Worm (Caenorhabditis elegans) whole organism, L2 larva: ENCODE results near the gene yif-1.
A peak's percentile ranks its signal among the peaks of the same experiment; 100 is the strongest.

Experiments
- C34F6.9 ChIP-seq: fragments of 150-350 bp; optimal IDR thresholded peaks from 2 replicates; lab custom pipeline; 2014; ENCODE audit warnings: missing biosample characterization, missing genetic modification characterization
- F13H6.1 ChIP-seq: sonication (generic microtip); optimal IDR thresholded peaks from 2 replicates; lab custom pipeline; 2016; ENCODE audit warnings: missing genetic modification characterization, missing compliant biosample characterization
- R02D3.7 ChIP-seq: fragments of 150-350 bp; optimal IDR thresholded peaks from 2 replicates; lab custom pipeline; 2014; ENCODE audit warnings: missing biosample characterization, missing genetic modification characterization
- Y55F3AM.14 ChIP-seq: fragments of 200-800 bp; sonication (Bioruptor generic); optimal IDR thresholded peaks from 2 replicates; lab custom pipeline; 2018; ENCODE audit warnings: mild to moderate bottlenecking, missing genetic modification characterization, missing compliant biosample characterization
- ZK546.5 ChIP-seq: sonication (generic microtip); optimal IDR thresholded peaks from 2 replicates; lab custom pipeline; 2017; ENCODE audit warnings: missing biosample characterization, missing genetic modification characterization
- alr-1 ChIP-seq: fragments of 150-350 bp; optimal IDR thresholded peaks from 2 replicates; lab custom pipeline; 2014; ENCODE audit warnings: missing biosample characterization, missing genetic modification characterization
- aly-2 ChIP-seq: fragments of 150-350 bp; optimal IDR thresholded peaks from 2 replicates; lab custom pipeline; 2014; ENCODE audit warnings: missing biosample characterization, missing genetic modification characterization
- ama-1 ChIP-seq: fragments of 150-350 bp; optimal IDR thresholded peaks from 2 replicates; lab custom pipeline; 2018; ENCODE audit warnings: inconsistent platforms
- blmp-1 ChIP-seq: sonication (generic microtip); optimal IDR thresholded peaks from 2 replicates; lab custom pipeline; 2017; ENCODE audit warnings: missing genetic modification characterization, mild to moderate bottlenecking, missing compliant biosample characterization, antibody characterized with exemption, moderate library complexity; ENCODE audit not compliant: insufficient read depth
- ceh-16 ChIP-seq: fragments of 150-350 bp; optimal IDR thresholded peaks from 2 replicates; lab custom pipeline; 2014; ENCODE audit warnings: missing biosample characterization, missing genetic modification characterization
- ceh-82 ChIP-seq: fragments of 150-350 bp; optimal IDR thresholded peaks from 2 replicates; lab custom pipeline; 2014; ENCODE audit warnings: missing biosample characterization, missing genetic modification characterization
- crh-2 ChIP-seq: sonication (generic microtip); optimal IDR thresholded peaks from 2 replicates; lab custom pipeline; 2017; ENCODE audit warnings: missing biosample characterization, missing genetic modification characterization
- dmd-4 ChIP-seq: sonication (generic microtip); optimal IDR thresholded peaks from 2 replicates; lab custom pipeline; 2017; ENCODE audit warnings: missing biosample characterization, missing genetic modification characterization
- egl-27 ChIP-seq: sonication (generic microtip); optimal IDR thresholded peaks from 3 replicates; lab custom pipeline; 2017; ENCODE audit warnings: missing biosample characterization, missing genetic modification reagents, missing genetic modification characterization
- elt-1 ChIP-seq: fragments of 150-350 bp; optimal IDR thresholded peaks from 2 replicates; lab custom pipeline; 2014; ENCODE audit warnings: missing biosample characterization, missing genetic modification characterization
- elt-3 ChIP-seq: sonication (generic microtip); optimal IDR thresholded peaks from 2 replicates; lab custom pipeline; 2017; ENCODE audit warnings: missing biosample characterization, missing genetic modification characterization
- fos-1 ChIP-seq: fragments of 150-350 bp; optimal IDR thresholded peaks from 2 replicates; lab custom pipeline; 2014; ENCODE audit warnings: missing biosample characterization, missing genetic modification characterization
- gmeb-1 ChIP-seq: fragments of 150-350 bp; optimal IDR thresholded peaks from 2 replicates; lab custom pipeline; 2014; ENCODE audit warnings: missing biosample characterization, missing genetic modification characterization
- lin-11 ChIP-seq: fragments of 150-350 bp; sonication (generic microtip); optimal IDR thresholded peaks from 2 replicates; lab custom pipeline; 2014; ENCODE audit warnings: missing biosample characterization, missing genetic modification characterization, inconsistent platforms, mixed read lengths
- lin-13 ChIP-seq: fragments of 150-350 bp; optimal IDR thresholded peaks from 2 replicates; lab custom pipeline; 2014; ENCODE audit warnings: missing biosample characterization, missing genetic modification reagents, missing genetic modification characterization
- lin-39 ChIP-seq: fragments of 150-350 bp; optimal IDR thresholded peaks from 2 replicates; lab custom pipeline; 2014; ENCODE audit warnings: missing biosample characterization, missing genetic modification reagents, missing genetic modification characterization
- lsy-2 ChIP-seq, 2 experiments: fragments of 150-350 bp in 1 of 2; sonication (generic microtip) in 1 of 2; optimal IDR thresholded peaks; 2 replicates each; lab custom pipeline; 2014 to 2017; ENCODE audit warnings: missing biosample characterization in 2 of 2, missing genetic modification characterization in 2 of 2
- mab-5 ChIP-seq: fragments of 150-350 bp; optimal IDR thresholded peaks from 2 replicates; lab custom pipeline; 2014; ENCODE audit warnings: missing biosample characterization, missing genetic modification characterization
- mbf-1 ChIP-seq: sonication (generic microtip); optimal IDR thresholded peaks from 2 replicates; lab custom pipeline; 2017; ENCODE audit warnings: missing biosample characterization, missing genetic modification characterization
- mdl-1 ChIP-seq, 2 experiments: fragments of 150-350 bp in 1 of 2; sonication (generic microtip) in 1 of 2; optimal IDR thresholded peaks; 2 replicates each; lab custom pipeline; 2017; ENCODE audit warnings: missing biosample characterization in 2 of 2, missing genetic modification characterization in 2 of 2
- nhr-10 ChIP-seq: sonication (generic microtip); optimal IDR thresholded peaks from 2 replicates; lab custom pipeline; 2017; ENCODE audit warnings: missing biosample characterization, missing genetic modification characterization
- nhr-11 ChIP-seq: fragments of 150-350 bp; optimal IDR thresholded peaks from 2 replicates; lab custom pipeline; 2014; ENCODE audit warnings: missing biosample characterization, missing genetic modification characterization
- nhr-12 ChIP-seq: fragments of 150-350 bp; optimal IDR thresholded peaks from 2 replicates; lab custom pipeline; 2014; ENCODE audit warnings: missing biosample characterization, missing genetic modification characterization
- nhr-129 ChIP-seq: fragments of 150-350 bp; optimal IDR thresholded peaks from 2 replicates; lab custom pipeline; 2014; ENCODE audit warnings: missing biosample characterization, missing genetic modification characterization
- nhr-21 ChIP-seq: fragments of 150-350 bp; optimal IDR thresholded peaks from 2 replicates; lab custom pipeline; 2014; ENCODE audit warnings: missing biosample characterization, missing genetic modification characterization
- nhr-23 ChIP-seq: fragments of 150-350 bp; optimal IDR thresholded peaks from 2 replicates; lab custom pipeline; 2014; ENCODE audit warnings: missing biosample characterization, missing genetic modification reagents, missing genetic modification characterization
- nhr-25 ChIP-seq: fragments of 150-350 bp; sonication (generic microtip); optimal IDR thresholded peaks from 3 replicates; lab custom pipeline; 2014; ENCODE audit warnings: missing biosample characterization, missing genetic modification characterization
- nhr-6 ChIP-seq: fragments of 150-350 bp; optimal IDR thresholded peaks from 2 replicates; lab custom pipeline; 2014; ENCODE audit warnings: missing biosample characterization, missing genetic modification characterization
- nhr-77 ChIP-seq: fragments of 150-350 bp; optimal IDR thresholded peaks from 2 replicates; lab custom pipeline; 2014; ENCODE audit warnings: missing biosample characterization, missing genetic modification characterization
- peb-1 ChIP-seq: fragments of 150-350 bp; optimal IDR thresholded peaks from 2 replicates; lab custom pipeline; 2014; ENCODE audit warnings: missing biosample characterization, missing genetic modification characterization
- sem-4 ChIP-seq: fragments of 150-350 bp; optimal IDR thresholded peaks from 2 replicates; lab custom pipeline; 2014; ENCODE audit warnings: missing biosample characterization, missing genetic modification reagents, missing genetic modification characterization
- skn-1 ChIP-seq: sonication (generic microtip); optimal IDR thresholded peaks from 2 replicates; lab custom pipeline; 2017; ENCODE audit warnings: missing biosample characterization, missing genetic modification characterization
- sma-3 ChIP-seq: sonication (generic microtip); optimal IDR thresholded peaks from 2 replicates; lab custom pipeline; 2016; ENCODE audit warnings: missing genetic modification reagents, missing genetic modification characterization, missing compliant biosample characterization
- sma-9 ChIP-seq, 2 experiments: fragments of 150-350 bp in 1 of 2; sonication (generic microtip) in 1 of 2; optimal IDR thresholded peaks; 2 replicates each; lab custom pipeline; 2014 to 2016; ENCODE audit warnings: missing genetic modification characterization in 2 of 2, mild to moderate bottlenecking in 1 of 2, missing biosample characterization in 1 of 2, missing compliant biosample characterization in 1 of 2, missing genetic modification reagents in 1 of 2, moderate library complexity in 1 of 2
- snpc-4 ChIP-seq: fragments of 150-350 bp; optimal IDR thresholded peaks from 2 replicates; lab custom pipeline; 2014; ENCODE audit warnings: missing biosample characterization, missing genetic modification characterization
- unc-39 ChIP-seq: fragments of 150-350 bp; optimal IDR thresholded peaks from 2 replicates; lab custom pipeline; 2014; ENCODE audit warnings: missing biosample characterization, missing genetic modification characterization
- unc-55 ChIP-seq: fragments of 150-350 bp; sonication (generic microtip); optimal IDR thresholded peaks from 3 replicates; lab custom pipeline; 2014; ENCODE audit warnings: missing biosample characterization, missing genetic modification reagents, missing genetic modification characterization
- unc-62 ChIP-seq: fragments of 150-350 bp; optimal IDR thresholded peaks from 2 replicates; lab custom pipeline; 2014; ENCODE audit warnings: missing biosample characterization, missing genetic modification reagents, missing genetic modification characterization
- zag-1 ChIP-seq: fragments of 150-350 bp; optimal IDR thresholded peaks from 2 replicates; lab custom pipeline; 2014; ENCODE audit warnings: missing biosample characterization, missing genetic modification characterization
- ztf-1 ChIP-seq: fragments of 200-800 bp; sonication (Bioruptor generic); conservative IDR thresholded peaks from 2 replicates; pipeline ENCODE4 v1.3.6; 2022; ENCODE audit warnings: missing genetic modification characterization, missing compliant biosample characterization
- ztf-11 ChIP-seq: sonication (generic microtip); optimal IDR thresholded peaks from 2 replicates; lab custom pipeline; 2017; ENCODE audit warnings: missing biosample characterization, missing genetic modification characterization
- ztf-4 ChIP-seq: fragments of 150-350 bp; optimal IDR thresholded peaks from 2 replicates; lab custom pipeline; 2014; ENCODE audit warnings: missing biosample characterization, missing genetic modification characterization

Gene yif-1

DNA sequence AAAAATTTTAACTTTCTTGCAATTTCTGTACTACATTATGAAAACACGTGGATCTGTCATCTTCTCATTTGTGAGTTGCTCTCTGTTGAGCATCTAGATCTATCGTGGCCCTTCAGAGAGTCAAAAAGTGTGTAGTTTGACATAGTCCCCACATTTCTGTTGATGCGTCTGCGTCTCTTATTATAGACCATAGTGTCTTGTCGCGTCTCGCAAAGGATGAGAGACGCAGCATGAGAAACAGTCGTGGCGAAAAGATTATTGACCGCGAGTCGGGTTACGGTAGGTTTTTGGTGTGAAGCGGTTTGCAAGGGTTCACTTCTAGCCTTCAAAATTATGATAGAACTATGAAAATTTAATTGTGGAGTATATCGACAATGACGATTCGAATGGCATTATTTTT lies 12.5 kb downstream of the yif-1 start:
- TF ChIP-seq sma-3 (GFP tag; lab: Kevin White, UChicago): peak; percentile 53
- peak; percentile 46 for TF ChIP-seq fos-1 (tag; lab: Kevin White, UChicago)
- peak; percentile 36 for TF ChIP-seq mab-5
- no peak for TF ChIP-seq ztf-1 (GFP tag; lab: Robert Waterston, UW)
- TF ChIP-seq sem-4 (tag; lab: Kevin White, UChicago): peak; percentile 4
- peak; percentile 84 for TF ChIP-seq C34F6.9 (tag; lab: Kevin White, UChicago)
- peak; percentile 3 for TF ChIP-seq nhr-25 (tag; lab: Kevin White, UChicago)
- TF ChIP-seq nhr-129 (tag; lab: Kevin White, UChicago): peak; percentile 80
- peak; percentile 71 for TF ChIP-seq egl-27 (tag; lab: Kevin White, UChicago)
- peak; percentile 8 for TF ChIP-seq nhr-10 (tag; lab: Kevin White, UChicago)
- peak; percentile 81 for TF ChIP-seq crh-2 (tag; lab: Kevin White, UChicago)
- TF ChIP-seq unc-55 (GFP tag; lab: Kevin White, UChicago): peak; percentile 74
- peak in 1 of 2 experiments; percentile 71 for TF ChIP-seq mdl-1 (tag; optimal IDR thresholded peaks at IDR 0.05; lab: Kevin White, UChicago)
- peak; percentile 27 for TF ChIP-seq lin-11 (tag; lab: Kevin White, UChicago)
- peak; percentile 40 for TF ChIP-seq lin-13 (GFP tag; lab: Kevin White, UChicago)
- TF ChIP-seq F13H6.1: peak; percentile 80
- peak; percentile 23 for TF ChIP-seq nhr-6
- peak; percentile 28 for TF ChIP-seq zag-1 (tag; lab: Kevin White, UChicago)
- peak; percentile 95 for TF ChIP-seq sma-9 (GFP tag; optimal IDR thresholded peaks at IDR 0.05; lab: Kevin White, UChicago)
- no peak for TF ChIP-seq sma-9 (tag; optimal IDR thresholded peaks at IDR 0.05; lab: Kevin White, UChicago)
- no peak for TF ChIP-seq Y55F3AM.14
- TF ChIP-seq ceh-82 (tag; lab: Kevin White, UChicago): no peak
- peak; percentile 42 for TF ChIP-seq gmeb-1 (tag; lab: Kevin White, UChicago)
- peak; percentile 89 to 98 for TF ChIP-seq lsy-2 (tag; optimal IDR thresholded peaks at IDR 0.05; lab: Kevin White, UChicago)
- TF ChIP-seq nhr-12 (tag; lab: Kevin White, UChicago): no peak
- TF ChIP-seq nhr-21 (tag; lab: Kevin White, UChicago): peak; percentile 39
- no peak for TF ChIP-seq ztf-4 (tag; lab: Kevin White, UChicago)
- no peak for TF ChIP-seq unc-39 (tag; lab: Kevin White, UChicago)

DNA sequence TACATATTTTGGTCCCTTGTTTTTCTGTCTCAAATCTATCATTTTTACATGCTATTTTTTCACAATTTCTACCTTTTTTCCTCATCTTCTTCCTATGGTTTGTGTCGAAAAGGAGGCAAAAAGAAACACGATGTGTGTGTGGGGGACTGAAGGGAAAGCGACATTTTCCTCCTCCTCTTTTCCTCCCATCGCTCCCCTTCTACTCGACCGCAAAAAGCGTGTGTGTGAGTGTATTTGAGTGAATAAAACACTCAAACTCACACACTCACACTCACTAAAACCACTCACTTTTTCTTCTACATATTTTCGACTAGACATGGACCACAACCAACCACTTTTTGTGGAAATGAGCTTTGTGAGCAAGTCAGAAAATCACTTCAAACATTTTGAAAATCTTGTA lies 13.2 kb downstream of the yif-1 start:
- TF ChIP-seq Y55F3AM.14 (no peak), ZK546.5 (tag; lab: Kevin White, UChicago) (no peak), ceh-16 (tag; lab: Kevin White, UChicago) (no peak), ceh-82 (tag; lab: Kevin White, UChicago) (no peak), mab-5 (no peak), egl-27 (tag; lab: Kevin White, UChicago) (no peak), R02D3.7 (tag; lab: Kevin White, UChicago) (no peak), nhr-77 (no peak), gmeb-1 (tag; lab: Kevin White, UChicago) (no peak), mdl-1 (tag; optimal IDR thresholded peaks at IDR 0.05; lab: Kevin White, UChicago) (peak in 1 of 2 experiments; percentile 29), lsy-2 (tag; optimal IDR thresholded peaks at IDR 0.05; lab: Kevin White, UChicago) (peak; percentile 17 to 64), ztf-11 (tag; lab: Kevin White, UChicago) (no peak), skn-1 (tag; lab: Kevin White, UChicago) (no peak), dmd-4 (tag; lab: Kevin White, UChicago) (no peak), C34F6.9 (tag; lab: Kevin White, UChicago) (peak; percentile 52), unc-62 (GFP tag; lab: Kevin White, UChicago) (no peak), ztf-4 (tag; lab: Kevin White, UChicago) (no peak), mbf-1 (tag; lab: Kevin White, UChicago) (no peak), elt-3 (tag; lab: Kevin White, UChicago) (no peak), snpc-4 (tag; lab: Kevin White, UChicago) (peak; percentile 2), nhr-25 (tag; lab: Kevin White, UChicago) (no peak), crh-2 (tag; lab: Kevin White, UChicago) (peak; percentile 24), aly-2 (tag; lab: Kevin White, UChicago) (no peak), blmp-1 (tag; lab: Kevin White, UChicago) (peak; percentile 31), elt-1 (tag; lab: Kevin White, UChicago) (no peak), ama-1 (no peak), unc-39 (tag; lab: Kevin White, UChicago) (no peak), unc-55 (GFP tag; lab: Kevin White, UChicago) (peak; percentile 65), F13H6.1 (peak; percentile 47), peb-1 (tag; lab: Kevin White, UChicago) (no peak), nhr-129 (tag; lab: Kevin White, UChicago) (peak; percentile 67), nhr-21 (tag; lab: Kevin White, UChicago) (no peak), lin-11 (tag; lab: Kevin White, UChicago) (no peak), nhr-12 (tag; lab: Kevin White, UChicago) (no peak), lin-13 (GFP tag; lab: Kevin White, UChicago) (no peak), ztf-1 (GFP tag; lab: Robert Waterston, UW) (no peak), nhr-6 (peak; percentile 42), nhr-11 (no peak), fos-1 (tag; lab: Kevin White, UChicago) (no peak), alr-1 (tag; lab: Kevin White, UChicago) (no peak), sma-3 (GFP tag; lab: Kevin White, UChicago) (no peak), nhr-10 (tag; lab: Kevin White, UChicago) (no peak), sem-4 (tag; lab: Kevin White, UChicago) (peak; percentile 28), lin-39 (tag; lab: Kevin White, UChicago) (no peak), zag-1 (tag; lab: Kevin White, UChicago) (no peak), nhr-23 (tag; lab: Kevin White, UChicago) (no peak), sma-9 (GFP tag; optimal IDR thresholded peaks at IDR 0.05; lab: Kevin White, UChicago) (peak; percentile 3), sma-9 (tag; optimal IDR thresholded peaks at IDR 0.05; lab: Kevin White, UChicago) (no peak)
